Fruit fly (Drosophila melanogaster) whole organism: ENCODE data around the gene CG33946.

ENCODE experiments used
- CG8478 ChIP-seq: fragments of >200 bp; optimal IDR thresholded peaks from 2 replicates; lab custom pipeline; 2018; ENCODE audit warnings: inconsistent platforms
- Dll ChIP-seq: fragments of >200 bp; optimal IDR thresholded peaks from 2 replicates; lab custom pipeline; 2017
- EcR ChIP-seq, 2 experiments: fragments of >200 bp; optimal IDR thresholded peaks; 2 replicates each; lab custom pipeline; 2017; ENCODE audit warnings: missing biosample characterization in 2 of 2, missing genetic modification characterization in 2 of 2, missing genetic modification reagents in 2 of 2
- pan ChIP-seq: fragments of >200 bp; optimal IDR thresholded peaks from 2 replicates; lab custom pipeline; 2017
- psq ChIP-seq: fragments of >200 bp; optimal IDR thresholded peaks from 2 replicates; lab custom pipeline; 2017
- usp ChIP-seq: fragments of >200 bp; optimal IDR thresholded peaks from 2 replicates; lab custom pipeline; 2017; ENCODE audit warnings: missing biosample characterization, missing genetic modification characterization, mixed read lengths

Gene CG33946

dm6 chr3L:6256408-6257188 is 36.2 kb downstream of the CG33946 start, which contains the start of gene Best2:
TSS of gene Best2 (minus strand) at chr3L:6256665.
- TF ChIP-seq CG8478 (lab: Kevin White, UChicago) (no peak), EcR (GFP tag; optimal IDR thresholded peaks at IDR 0.05; lab: Kevin White, UChicago) (no peak), pan (no peak), usp (no peak), Dll (lab: Kevin White, UChicago) (no peak), psq (lab: Kevin White, UChicago) (no peak)

- TF ChIP-seq usp (no peak), EcR (GFP tag; optimal IDR thresholded peaks at IDR 0.05; lab: Kevin White, UChicago) (no peak), psq (lab: Kevin White, UChicago) (no peak), CG8478 (lab: Kevin White, UChicago) (no peak), Dll (lab: Kevin White, UChicago) (no peak), pan (no peak)
Observed at dm6 chr3L:6258660-6259059, 38.3 kb downstream of the CG33946 start, which contains the start of gene CG10163. TSS of gene CG10163 (minus strand) at chr3L:6258760.

dm6 chr3L:6261230-6261629 is 40.9 kb downstream of the CG33946 start:
- no peak for TF ChIP-seq EcR (GFP tag; optimal IDR thresholded peaks at IDR 0.05; lab: Kevin White, UChicago)
- no peak for TF ChIP-seq CG8478 (lab: Kevin White, UChicago)
- no peak for TF ChIP-seq psq (lab: Kevin White, UChicago)
- no peak for TF ChIP-seq usp
- TF ChIP-seq Dll (lab: Kevin White, UChicago) = no peak
- TF ChIP-seq pan = no peak

- TF ChIP-seq EcR (GFP tag; optimal IDR thresholded peaks at IDR 0.05; lab: Kevin White, UChicago) = peak in 1 of 2 experiments; percentile 57
- no peak for TF ChIP-seq Dll (lab: Kevin White, UChicago)
Observed at dm6 chr3L:6262076-6262504, 41.7 kb downstream of the CG33946 start.

dm6 chr3L:6262644-6263404 is 42.4 kb downstream of the CG33946 start, which contains the start of gene Ldh:
TSS of gene Ldh (minus strand) at chr3L:6262694.
- peak; percentile 61 for TF ChIP-seq Dll (lab: Kevin White, UChicago)
- no peak for TF ChIP-seq usp

DNA sequence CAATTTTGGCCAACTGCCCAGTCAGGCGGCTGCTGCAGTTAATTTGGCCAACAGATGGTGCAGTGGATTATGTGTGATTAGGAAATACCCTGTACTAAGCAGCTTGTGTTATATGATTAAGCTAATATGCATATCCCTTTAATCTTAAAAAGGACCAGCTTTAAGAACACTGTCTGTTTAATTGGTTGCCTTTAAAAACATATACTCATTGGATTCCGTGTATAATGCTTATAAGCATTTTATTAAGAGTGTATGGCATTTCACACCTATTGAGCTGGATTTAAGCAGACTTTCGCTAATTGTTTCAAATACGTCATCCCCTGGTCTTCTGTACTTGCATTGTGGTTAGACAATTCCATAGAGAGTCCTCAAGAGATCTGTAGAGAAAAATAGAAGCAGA is 43.1 kb downstream of the CG33946 start:
- no peak for TF ChIP-seq EcR (GFP tag; optimal IDR thresholded peaks at IDR 0.05; lab: Kevin White, UChicago)
- TF ChIP-seq Dll (lab: Kevin White, UChicago) = no peak
- TF ChIP-seq pan = no peak
- no peak for TF ChIP-seq CG8478 (lab: Kevin White, UChicago)
- TF ChIP-seq usp = no peak
- no peak for TF ChIP-seq psq (lab: Kevin White, UChicago)

dm6 chr3L:6263896-6264841 is 43.8 kb downstream of the CG33946 start:
- TF ChIP-seq EcR (GFP tag; optimal IDR thresholded peaks at IDR 0.05; lab: Kevin White, UChicago) (peak; percentile 76 to 84), usp (no peak)

DNA sequence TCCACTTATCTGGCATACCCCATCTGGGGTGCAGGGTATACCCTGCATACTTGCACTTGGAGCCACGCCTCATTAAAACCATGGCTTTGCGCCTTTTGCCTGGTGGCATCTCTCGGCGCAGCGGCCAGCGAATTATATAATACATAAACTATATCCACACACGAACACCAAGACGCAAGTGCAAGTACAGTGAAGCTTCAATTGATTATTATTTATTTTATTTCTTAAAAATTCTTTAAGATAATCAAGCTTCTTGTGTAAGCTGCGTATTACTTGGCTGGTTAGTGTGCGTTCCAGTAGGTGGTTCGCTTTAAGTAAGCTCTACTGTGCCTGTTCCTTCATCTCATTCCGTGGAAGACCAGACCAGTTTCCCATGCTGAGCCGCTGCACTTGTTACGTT is 45.9 kb downstream of the CG33946 start:
- TF ChIP-seq usp = no peak

DNA sequence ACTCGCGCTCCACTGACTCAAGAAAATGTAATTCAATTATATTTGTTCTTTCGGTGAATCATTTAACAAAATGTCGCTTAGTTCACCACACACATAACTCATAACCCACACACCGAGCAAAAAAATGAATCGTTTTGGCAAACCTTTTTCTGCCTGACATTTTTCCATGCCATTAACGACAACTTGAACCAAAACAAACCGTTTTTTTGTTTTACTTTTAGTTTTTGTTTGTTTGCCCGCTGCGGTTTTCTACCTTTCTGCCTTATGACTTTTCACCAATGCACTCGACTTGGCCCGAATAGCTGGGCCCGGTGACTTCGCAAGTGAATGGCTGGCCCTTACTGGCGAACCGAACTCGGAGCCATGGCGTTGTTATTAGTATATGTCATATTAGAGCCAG is 47.1 kb downstream of the CG33946 start:
- TF ChIP-seq usp (no peak), pan (no peak), CG8478 (lab: Kevin White, UChicago) (no peak), Dll (lab: Kevin White, UChicago) (no peak), EcR (GFP tag; optimal IDR thresholded peaks at IDR 0.05; lab: Kevin White, UChicago) (no peak), psq (lab: Kevin White, UChicago) (no peak)

DNA sequence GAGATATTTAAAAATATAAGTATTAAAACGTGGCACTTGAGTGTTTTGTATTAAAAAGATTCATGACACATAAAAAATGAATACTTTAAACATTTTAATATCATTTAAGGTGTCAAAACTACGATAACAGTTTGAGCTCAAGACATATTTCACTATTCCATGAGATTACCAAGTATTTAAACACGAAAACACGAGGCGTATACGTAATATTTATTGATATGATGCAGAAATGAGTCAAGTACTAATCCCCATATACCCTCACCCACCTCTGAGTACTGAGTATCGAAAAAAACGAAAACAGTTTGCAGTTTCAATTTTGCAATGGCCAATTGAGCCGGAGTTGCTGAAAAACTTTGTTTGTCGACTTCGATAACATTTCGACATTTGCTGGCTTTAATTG is 47.7 kb downstream of the CG33946 start:
- TF ChIP-seq psq (lab: Kevin White, UChicago) = no peak
- TF ChIP-seq Dll (lab: Kevin White, UChicago) = no peak
- TF ChIP-seq EcR (GFP tag; optimal IDR thresholded peaks at IDR 0.05; lab: Kevin White, UChicago) = no peak
- TF ChIP-seq usp = no peak
- no peak for TF ChIP-seq pan
- no peak for TF ChIP-seq CG8478 (lab: Kevin White, UChicago)

DNA sequence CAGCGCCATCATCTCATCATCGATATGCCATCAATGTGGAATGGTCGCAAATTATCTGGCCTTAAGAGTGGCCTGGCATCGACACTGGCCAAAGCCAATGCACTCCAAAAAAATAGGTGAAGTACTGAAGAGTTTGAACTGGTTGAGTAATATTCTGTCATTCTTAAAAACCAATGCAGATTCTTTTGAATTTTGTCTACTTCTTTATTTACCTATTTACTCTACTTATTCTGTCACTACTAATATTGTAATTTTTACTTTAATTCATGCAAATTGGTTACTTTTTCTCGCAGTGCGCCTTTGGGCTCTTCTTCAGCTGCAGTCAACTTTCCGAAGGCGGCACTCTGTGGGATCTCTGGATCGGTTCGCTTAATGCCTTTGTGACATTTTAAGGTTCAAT is 48.6 kb downstream of the CG33946 start:
- TF ChIP-seq CG8478 (lab: Kevin White, UChicago) = no peak
- TF ChIP-seq EcR (GFP tag; optimal IDR thresholded peaks at IDR 0.05; lab: Kevin White, UChicago) = no peak
- no peak for TF ChIP-seq pan
- no peak for TF ChIP-seq psq (lab: Kevin White, UChicago)
- no peak for TF ChIP-seq usp
- no peak for TF ChIP-seq Dll (lab: Kevin White, UChicago)

dm6 chr3L:6270283-6270682 is 49.9 kb downstream of the CG33946 start:
- TF ChIP-seq pan = no peak
